Fruit fly (Drosophila melanogaster) whole organism, embryonic: ENCODE results near the gene apolpp.
A peak's percentile ranks its signal among the peaks of the same experiment; 100 is the strongest.

Source experiments
- CG1529 ChIP-seq: fragments of 200-800 bp; sonication (Bioruptor generic); optimal IDR thresholded peaks from 3 replicates; lab custom pipeline; 2018; ENCODE audit warnings: missing biosample characterization, missing genetic modification characterization
- CG1603 ChIP-seq: fragments of 200-800 bp; sonication (Bioruptor generic); optimal IDR thresholded peaks from 2 replicates; lab custom pipeline; 2019; ENCODE audit warnings: missing biosample characterization, mild to moderate bottlenecking, missing genetic modification characterization, moderate library complexity
- CG7357 ChIP-seq: fragments of 200-800 bp; sonication (Bioruptor generic); IDR thresholded peaks from 3 replicates; pipeline ENCODE4 v1.3.6; 2022; ENCODE audit warnings: missing biosample characterization, missing genetic modification characterization
- E2f2 ChIP-seq: fragments of 200-800 bp; sonication (Bioruptor generic); IDR thresholded peaks from 2 replicates; pipeline ENCODE4 v1.3.6; 2022; ENCODE audit warnings: missing biosample characterization, missing genetic modification characterization
- NfI ChIP-seq: fragments of 200-800 bp; sonication (Bioruptor generic); optimal IDR thresholded peaks from 3 replicates; lab custom pipeline; 2018; ENCODE audit warnings: missing biosample characterization, mild to moderate bottlenecking, missing genetic modification characterization, moderate library complexity
- TFAM ChIP-seq: fragments of 200-800 bp; sonication (Bioruptor generic); optimal IDR thresholded peaks from 2 replicates; lab custom pipeline; 2017; ENCODE audit warnings: missing biosample characterization, missing genetic modification characterization, inconsistent platforms
- gem ChIP-seq: fragments of 200-800 bp; sonication (Bioruptor generic); optimal IDR thresholded peaks from 2 replicates; lab custom pipeline; 2019; ENCODE audit warnings: missing biosample characterization, mild to moderate bottlenecking, missing genetic modification characterization, moderate library complexity
- mld ChIP-seq: fragments of 200-800 bp; sonication (Bioruptor generic); IDR thresholded peaks from 3 replicates; pipeline ENCODE4 v1.3.6; 2022; ENCODE audit warnings: missing biosample characterization, missing genetic modification characterization; ENCODE audit not compliant: partially characterized antibody
- nerfin-2 ChIP-seq: fragments of 200-800 bp; sonication (Bioruptor generic); IDR thresholded peaks from 2 replicates; pipeline ENCODE4 v1.3.6; 2022; ENCODE audit warnings: missing biosample characterization, missing genetic modification characterization; ENCODE audit not compliant: partially characterized antibody
- pho ChIP-seq: fragments of 200-800 bp; sonication (Bioruptor generic); optimal IDR thresholded peaks from 2 replicates; lab custom pipeline; 2016; ENCODE audit warnings: missing biosample characterization, missing genetic modification characterization
- repo ChIP-seq: fragments of 200-800 bp; sonication (Bioruptor generic); optimal IDR thresholded peaks from 2 replicates; lab custom pipeline; 2016; ENCODE audit warnings: missing biosample characterization, missing genetic modification characterization

apolpp gene

dm6 chr4:1126290-1126689 lies 65.5 kb downstream of the apolpp start, which contains the start of gene CG11155 (continued):
- TF ChIP-seq gem (tag; lab: Kevin White, UChicago) (peak; percentile 18), E2f2 (GFP tag; lab: Robert Waterston, UW) (no peak), mld (GFP tag; lab: Robert Waterston, UW) (no peak), repo (GFP tag; lab: Kevin White, UChicago) (no peak), CG1603 (no peak), nerfin-2 (GFP tag; lab: Robert Waterston, UW) (no peak), pho (GFP tag; lab: Kevin White, UChicago) (no peak), CG1529 (no peak), CG7357 (GFP tag; lab: Robert Waterston, UW) (no peak), NfI (GFP tag; lab: Kevin White, UChicago) (no peak), TFAM (GFP tag; lab: Kevin White, UChicago) (no peak)
